Worm (Caenorhabditis elegans) whole organism, L1 larva: ENCODE measurements around the gene lgg-2.

Experiments used
- C16A3.4 ChIP-seq: fragments of 150-350 bp; optimal IDR thresholded peaks from 2 replicates; lab custom pipeline; 2014; ENCODE audit warnings: missing biosample characterization, missing genetic modification characterization
- C34B4.2 ChIP-seq: sonication (generic microtip); optimal IDR thresholded peaks from 2 replicates; lab custom pipeline; 2017; ENCODE audit warnings: mild to moderate bottlenecking, missing genetic modification characterization, missing compliant biosample characterization
- F16B12.6 ChIP-seq: fragments of 150-350 bp; optimal IDR thresholded peaks from 2 replicates; lab custom pipeline; 2014; ENCODE audit warnings: missing biosample characterization, missing genetic modification characterization
- aha-1 ChIP-seq: fragments of 150-350 bp; optimal IDR thresholded peaks from 2 replicates; lab custom pipeline; 2014; ENCODE audit warnings: missing biosample characterization, missing genetic modification characterization
- alr-1 ChIP-seq: fragments of 200-800 bp; sonication (Bioruptor generic); optimal IDR thresholded peaks from 2 replicates; lab custom pipeline; 2018; ENCODE audit warnings: borderline replicate concordance, mild to moderate bottlenecking, missing genetic modification characterization, missing compliant biosample characterization
- aly-2 ChIP-seq: fragments of 150-350 bp; optimal IDR thresholded peaks from 2 replicates; lab custom pipeline; 2014; ENCODE audit warnings: missing biosample characterization, missing genetic modification characterization
- ama-1 ChIP-seq: fragments of 150-350 bp; optimal IDR thresholded peaks from 2 replicates; lab custom pipeline; 2014
- blmp-1 ChIP-seq: fragments of 150-350 bp; optimal IDR thresholded peaks from 2 replicates; lab custom pipeline; 2014; ENCODE audit warnings: missing biosample characterization, missing genetic modification characterization
- ceh-63 ChIP-seq: fragments of 200-800 bp; sonication (Bioruptor generic); optimal IDR thresholded peaks from 2 replicates; lab custom pipeline; 2018; ENCODE audit warnings: mild to moderate bottlenecking, missing genetic modification characterization, missing compliant biosample characterization
- ceh-82 ChIP-seq, 3 experiments: fragments of 150-350 bp in 1 of 3; sonication (generic microtip) in 2 of 3; optimal IDR thresholded peaks; 2 replicates each; lab custom pipeline; 2014 to 2017; ENCODE audit warnings: missing biosample characterization in 3 of 3, missing genetic modification characterization in 3 of 3
- ceh-90 ChIP-seq: sonication (generic microtip); optimal IDR thresholded peaks from 2 replicates; lab custom pipeline; 2016; ENCODE audit warnings: missing genetic modification characterization, missing compliant biosample characterization
- ces-1 ChIP-seq: fragments of 150-350 bp; optimal IDR thresholded peaks from 2 replicates; lab custom pipeline; 2014; ENCODE audit warnings: missing biosample characterization, missing genetic modification reagents, missing genetic modification characterization
- efl-1 ChIP-seq, 4 experiments: fragments of 150-350 bp; optimal IDR thresholded peaks in 3 of 4; peaks in 1 of 4; 1 replicate in 1 of 4; 2 replicates in 3 of 4; lab custom pipeline; 2014; ENCODE audit warnings: missing biosample characterization in 2 of 4, missing genetic modification characterization in 2 of 4, missing genetic modification reagents in 2 of 4
- efl-3 ChIP-seq: fragments of 200-800 bp; sonication (Bioruptor generic); optimal IDR thresholded peaks from 2 replicates; lab custom pipeline; 2018; ENCODE audit warnings: mild to moderate bottlenecking, missing genetic modification characterization, missing compliant biosample characterization
- egl-27 ChIP-seq, 2 experiments: fragments of 150-350 bp in 1 of 2; sonication (generic microtip); optimal IDR thresholded peaks; 3 replicates each; lab custom pipeline; 2017 to 2018; ENCODE audit warnings: missing biosample characterization in 2 of 2, missing genetic modification characterization in 2 of 2, missing genetic modification reagents in 2 of 2
- elt-3 ChIP-seq, 6 experiments: fragments of 150-350 bp in 1 of 6; sonication (generic microtip); optimal IDR thresholded peaks; 2 replicates each; lab custom pipeline; 2017 to 2018; ENCODE audit warnings: missing biosample characterization in 6 of 6, missing genetic modification characterization in 6 of 6, inconsistent platforms in 1 of 6
- ets-5 ChIP-seq: fragments of 200-800 bp; sonication (Bioruptor generic); IDR thresholded peaks from 2 replicates; pipeline ENCODE4 v1.3.6; 2022; ENCODE audit warnings: missing genetic modification characterization, missing compliant biosample characterization
- fkh-10 ChIP-seq: sonication (generic microtip); optimal IDR thresholded peaks from 2 replicates; lab custom pipeline; 2017; ENCODE audit warnings: missing biosample characterization, missing genetic modification reagents, missing genetic modification characterization
- grh-1 ChIP-seq: fragments of 200-800 bp; sonication (Bioruptor generic); IDR thresholded peaks from 2 replicates; pipeline ENCODE4 v1.3.6; 2022; ENCODE audit warnings: missing genetic modification reagents, missing genetic modification characterization, missing compliant biosample characterization
- hlh-17 ChIP-seq: fragments of 200-800 bp; sonication (Bioruptor generic); optimal IDR thresholded peaks from 2 replicates; lab custom pipeline; 2018; ENCODE audit warnings: missing genetic modification characterization, mild to moderate bottlenecking, missing compliant biosample characterization, moderate library complexity, borderline replicate concordance
- hlh-4 ChIP-seq: sonication (generic microtip); optimal IDR thresholded peaks from 2 replicates; lab custom pipeline; 2016; ENCODE audit warnings: mild to moderate bottlenecking, missing genetic modification characterization, missing compliant biosample characterization
- isw-1 ChIP-seq: fragments of 200-800 bp; sonication (Bioruptor generic); IDR thresholded peaks from 2 replicates; pipeline ENCODE4 v1.3.6; 2022; ENCODE audit warnings: missing genetic modification characterization, missing compliant biosample characterization
- jun-1 ChIP-seq: fragments of 150-350 bp; optimal IDR thresholded peaks from 2 replicates; lab custom pipeline; 2014; ENCODE audit warnings: missing biosample characterization, missing genetic modification reagents, missing genetic modification characterization
- lin-13 ChIP-seq: fragments of 150-350 bp; optimal IDR thresholded peaks from 2 replicates; lab custom pipeline; 2014; ENCODE audit warnings: missing biosample characterization, missing genetic modification reagents, missing genetic modification characterization
- lin-14 ChIP-seq: fragments of 200-800 bp; sonication (Bioruptor generic); optimal IDR thresholded peaks from 2 replicates; lab custom pipeline; 2018; ENCODE audit warnings: mild to moderate bottlenecking, missing genetic modification characterization, moderate library complexity, missing compliant biosample characterization
- lin-39 ChIP-seq: fragments of 150-350 bp; optimal IDR thresholded peaks from 2 replicates; lab custom pipeline; 2014; ENCODE audit warnings: missing biosample characterization, missing genetic modification reagents, missing genetic modification characterization
- lir-3 ChIP-seq: sonication (generic microtip); optimal IDR thresholded peaks from 2 replicates; lab custom pipeline; 2016; ENCODE audit warnings: mild to moderate bottlenecking, missing genetic modification characterization, moderate library complexity, missing compliant biosample characterization; ENCODE audit not compliant: poor library complexity
- lsy-2 ChIP-seq, 2 experiments: fragments of 150-350 bp; optimal IDR thresholded peaks; 2 replicates each; lab custom pipeline; 2014; ENCODE audit warnings: missing biosample characterization in 2 of 2, missing genetic modification characterization in 2 of 2
- mef-2 ChIP-seq: fragments of 150-350 bp; optimal IDR thresholded peaks from 2 replicates; lab custom pipeline; 2014; ENCODE audit warnings: missing biosample characterization, missing genetic modification characterization
- mep-1 ChIP-seq: fragments of 150-350 bp; optimal IDR thresholded peaks from 2 replicates; lab custom pipeline; 2014; ENCODE audit warnings: missing biosample characterization, missing genetic modification characterization
- nhr-11 ChIP-seq: fragments of 150-350 bp; optimal IDR thresholded peaks from 2 replicates; lab custom pipeline; 2014; ENCODE audit warnings: missing biosample characterization, missing genetic modification characterization
- nhr-12 ChIP-seq: sonication (generic microtip); optimal IDR thresholded peaks from 2 replicates; lab custom pipeline; 2017; ENCODE audit warnings: missing biosample characterization, missing genetic modification characterization
- nhr-237 ChIP-seq: fragments of 150-350 bp; optimal IDR thresholded peaks from 2 replicates; lab custom pipeline; 2014; ENCODE audit warnings: missing biosample characterization, missing genetic modification characterization
- nhr-28 ChIP-seq: fragments of 150-350 bp; optimal IDR thresholded peaks from 2 replicates; lab custom pipeline; 2014; ENCODE audit warnings: missing biosample characterization, missing genetic modification characterization
- nhr-47 ChIP-seq: sonication (generic microtip); optimal IDR thresholded peaks from 2 replicates; lab custom pipeline; 2016; ENCODE audit warnings: mild to moderate bottlenecking, missing genetic modification characterization, moderate library complexity, missing compliant biosample characterization
- nhr-84 ChIP-seq: sonication (generic microtip); optimal IDR thresholded peaks from 2 replicates; lab custom pipeline; 2017; ENCODE audit warnings: missing biosample characterization, missing genetic modification characterization
- nhr-90 ChIP-seq: sonication (generic microtip); optimal IDR thresholded peaks from 2 replicates; lab custom pipeline; 2016; ENCODE audit warnings: mild to moderate bottlenecking, missing genetic modification characterization, missing compliant biosample characterization; ENCODE audit not compliant: poor library complexity
- pqm-1 ChIP-seq: sonication (generic microtip); optimal IDR thresholded peaks from 3 replicates; lab custom pipeline; 2017; ENCODE audit warnings: missing biosample characterization, missing genetic modification characterization
- rnt-1 ChIP-seq: sonication (generic microtip); optimal IDR thresholded peaks from 2 replicates; lab custom pipeline; 2016; ENCODE audit warnings: mild to moderate bottlenecking, missing genetic modification characterization, moderate library complexity, missing compliant biosample characterization
- sox-4 ChIP-seq: sonication (generic microtip); optimal IDR thresholded peaks from 2 replicates; lab custom pipeline; 2016; ENCODE audit warnings: missing genetic modification characterization, missing compliant biosample characterization
- sptf-1 ChIP-seq: fragments of 150-350 bp; optimal IDR thresholded peaks from 2 replicates; lab custom pipeline; 2014; ENCODE audit warnings: missing biosample characterization, missing genetic modification characterization
- sup-37 ChIP-seq: fragments of 200-800 bp; sonication (Bioruptor generic); optimal IDR thresholded peaks from 2 replicates; lab custom pipeline; 2018; ENCODE audit warnings: mild to moderate bottlenecking, missing genetic modification characterization, missing compliant biosample characterization
- unc-30 ChIP-seq: sonication (generic microtip); optimal IDR thresholded peaks from 2 replicates; lab custom pipeline; 2017; ENCODE audit warnings: missing biosample characterization, missing genetic modification characterization
- unc-62 ChIP-seq: fragments of 150-350 bp; optimal IDR thresholded peaks from 2 replicates; lab custom pipeline; 2014; ENCODE audit warnings: missing biosample characterization, missing genetic modification reagents, missing genetic modification characterization
- unc-86 ChIP-seq: sonication (generic microtip); optimal IDR thresholded peaks from 2 replicates; lab custom pipeline; 2016; ENCODE audit warnings: missing genetic modification characterization, missing compliant biosample characterization
- vab-15 ChIP-seq: sonication (generic microtip); optimal IDR thresholded peaks from 2 replicates; lab custom pipeline; 2017; ENCODE audit warnings: missing genotype, mild to moderate bottlenecking, missing genetic modification characterization, missing compliant biosample characterization
- ztf-4 ChIP-seq: fragments of 150-350 bp; optimal IDR thresholded peaks from 2 replicates; lab custom pipeline; 2014; ENCODE audit warnings: missing biosample characterization, missing genetic modification characterization

The lgg-2 gene

DNA sequence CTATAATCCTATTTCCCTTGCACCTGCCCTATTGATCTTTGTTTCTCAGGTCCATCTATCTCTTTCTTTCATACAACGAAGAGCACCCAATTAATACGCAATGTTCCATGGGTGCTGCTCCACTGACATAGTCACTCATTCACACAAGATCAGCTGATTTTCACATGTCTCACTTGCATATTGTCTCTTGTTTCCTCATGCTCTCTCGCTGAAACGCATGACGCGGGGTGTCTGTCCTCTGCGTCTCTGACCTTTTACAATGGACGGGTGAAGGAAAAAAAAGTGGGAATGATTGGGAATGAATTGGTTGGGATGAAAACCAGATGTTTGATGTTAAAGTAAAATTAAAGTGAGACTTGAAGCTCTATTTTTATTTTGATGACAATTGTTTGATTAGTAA, 367 bp downstream of the lgg-2 start (continued):
- TF ChIP-seq efl-3 (GFP tag; lab: Kevin White, UChicago) (no peak), vab-15 (tag; lab: Kevin White, UChicago) (peak; percentile 80), ama-1 (lab: Kevin White, UChicago) (peak; percentile 93), ceh-63 (GFP tag; lab: Kevin White, UChicago) (no peak), elt-3 (tag; optimal IDR thresholded peaks at IDR 0.05; lab: Kevin White, UChicago) (peak in 2 of 6 experiments; percentile 39 to 69), lsy-2 (tag; optimal IDR thresholded peaks at IDR 0.05; lab: Kevin White, UChicago) (peak; percentile 89 to 90), grh-1 (GFP tag; lab: Robert Waterston, UW) (peak; percentile 51), mep-1 (tag; lab: Kevin White, UChicago) (peak; percentile 96), ceh-82 (tag; optimal IDR thresholded peaks at IDR 0.05; lab: Kevin White, UChicago) (peak; percentile 47 to 84 (median 66)), aly-2 (tag; lab: Kevin White, UChicago) (peak; percentile 67), lin-14 (peak; percentile 99), sup-37 (GFP tag; lab: Kevin White, UChicago) (no peak), nhr-84 (tag; lab: Kevin White, UChicago) (no peak), lir-3 (peak; percentile 85), rnt-1 (peak; percentile 94), fkh-10 (peak; percentile 57), C34B4.2 (tag; lab: Kevin White, UChicago) (no peak), isw-1 (GFP tag; lab: Robert Waterston, UW) (peak; percentile 71), mef-2 (tag; lab: Kevin White, UChicago) (peak; percentile 85), C16A3.4 (tag; lab: Kevin White, UChicago) (peak; percentile 77), sox-4 (tag; lab: Kevin White, UChicago) (peak; percentile 78), unc-62 (GFP tag; lab: Kevin White, UChicago) (no peak), ets-5 (GFP tag; lab: Robert Waterston, UW) (no peak), efl-1 (optimal IDR thresholded peaks at IDR 0.05; lab: Kevin White, UChicago) (peak; percentile 79 to 82), efl-1 (GFP tag; optimal IDR thresholded peaks at IDR 0.05 in 1 of 2; lab: Kevin White, UChicago) (peak; percentile 61 to 94), lin-13 (GFP tag; lab: Kevin White, UChicago) (peak; percentile 91), nhr-90 (no peak), unc-86 (tag; lab: Kevin White, UChicago) (peak; percentile 96), lin-39 (tag; lab: Kevin White, UChicago) (peak; percentile 88), F16B12.6 (peak; percentile 11), blmp-1 (tag; lab: Kevin White, UChicago) (peak; percentile 77), aha-1 (tag; lab: Kevin White, UChicago) (peak; percentile 63), sptf-1 (tag; lab: Kevin White, UChicago) (no peak), nhr-11 (tag; lab: Kevin White, UChicago) (peak; percentile 90), jun-1 (tag; lab: Kevin White, UChicago) (peak; percentile 87), alr-1 (tag; lab: Kevin White, UChicago) (no peak), nhr-47 (tag; lab: Kevin White, UChicago) (peak; percentile 93), hlh-17 (GFP tag; lab: Kevin White, UChicago) (no peak), nhr-28 (tag; lab: Kevin White, UChicago) (no peak), nhr-237 (tag; lab: Kevin White, UChicago) (peak; percentile 57), ceh-90 (tag; lab: Kevin White, UChicago) (no peak)

DNA sequence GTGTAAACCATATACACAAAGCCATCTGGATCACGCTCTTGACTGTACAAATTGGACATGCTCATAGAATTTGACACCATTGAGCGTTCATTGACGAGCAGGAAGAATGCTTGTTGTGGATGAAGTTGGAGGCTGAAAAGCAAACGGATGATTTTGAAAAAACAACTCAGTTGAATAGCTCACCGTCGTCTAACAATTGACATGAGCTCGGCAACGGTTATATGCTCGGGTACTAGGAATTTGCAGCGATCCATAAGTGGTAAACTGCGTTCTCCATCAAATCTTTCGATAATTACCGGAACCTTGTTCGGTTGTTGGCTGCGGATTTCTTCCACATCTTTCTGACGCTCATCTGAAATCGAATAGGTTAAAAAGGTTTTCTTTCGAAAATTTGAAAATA, 917 bp downstream of the lgg-2 start:
- no peak for TF ChIP-seq lsy-2 (tag; optimal IDR thresholded peaks at IDR 0.05; lab: Kevin White, UChicago)
- no peak for TF ChIP-seq hlh-4 (tag; lab: Kevin White, UChicago)
- no peak for TF ChIP-seq mef-2 (tag; lab: Kevin White, UChicago)
- no peak for TF ChIP-seq aha-1 (tag; lab: Kevin White, UChicago)
- TF ChIP-seq nhr-12 (tag; lab: Kevin White, UChicago) = no peak
- no peak for TF ChIP-seq egl-27 (tag; optimal IDR thresholded peaks at IDR 0.05; lab: Kevin White, UChicago)
- TF ChIP-seq unc-30 = no peak
- TF ChIP-seq F16B12.6 = no peak
- TF ChIP-seq nhr-90 = no peak
- TF ChIP-seq ztf-4 (tag; lab: Kevin White, UChicago) = no peak
- no peak for TF ChIP-seq ces-1
- TF ChIP-seq pqm-1 (tag; lab: Kevin White, UChicago) = no peak
- TF ChIP-seq lir-3 = no peak
- TF ChIP-seq blmp-1 (tag; lab: Kevin White, UChicago) = no peak
